Fruit fly (Drosophila melanogaster) whole organism, prepupa: Measurements from ENCODE around the gene RhoGAPp190.
A peak's percentile ranks its signal among the peaks of the same experiment; 100 is the strongest.

Experiments used
- CG10631 ChIP-seq: fragments of 200-800 bp; sonication (Bioruptor generic); optimal IDR thresholded peaks from 2 replicates; lab custom pipeline; 2016; ENCODE audit warnings: missing biosample characterization, missing genetic modification characterization
- CG11762 ChIP-seq: fragments of 200-800 bp; sonication (Bioruptor generic); optimal IDR thresholded peaks from 3 replicates; lab custom pipeline; 2016; ENCODE audit warnings: missing biosample characterization, missing genetic modification characterization; ENCODE audit not compliant: insufficient read depth
- CG15336 ChIP-seq: fragments of 200-800 bp; sonication (Bioruptor generic); IDR thresholded peaks from 2 replicates; pipeline ENCODE4 v1.3.6; 2022; ENCODE audit warnings: missing biosample characterization, missing genetic modification characterization
- CG1621 ChIP-seq: fragments of 200-800 bp; sonication (Bioruptor generic); optimal IDR thresholded peaks from 3 replicates; lab custom pipeline; 2018; ENCODE audit warnings: missing biosample characterization, mild to moderate bottlenecking, missing genetic modification characterization
- CG16779 ChIP-seq: fragments of 200-800 bp; sonication (Bioruptor generic); optimal IDR thresholded peaks from 3 replicates; lab custom pipeline; 2017; ENCODE audit warnings: missing biosample characterization, mild to moderate bottlenecking, missing genetic modification characterization
- CG3032 ChIP-seq: fragments of 200-800 bp; optimal IDR thresholded peaks from 2 replicates; lab custom pipeline; 2019; ENCODE audit warnings: missing biosample characterization, mild to moderate bottlenecking, missing genetic modification characterization, moderate library complexity
- CG31627 ChIP-seq: fragments of 200-800 bp; sonication (Bioruptor generic); optimal IDR thresholded peaks from 3 replicates; lab custom pipeline; 2016; ENCODE audit warnings: missing biosample characterization, missing genetic modification characterization
- CG32006 ChIP-seq: fragments of 200-800 bp; sonication (Bioruptor generic); optimal IDR thresholded peaks from 3 replicates; lab custom pipeline; 2017; ENCODE audit warnings: missing biosample characterization, mild to moderate bottlenecking, missing genetic modification characterization
- CG34406 ChIP-seq: fragments of 200-800 bp; sonication (Bioruptor generic); optimal IDR thresholded peaks from 3 replicates; lab custom pipeline; 2016; ENCODE audit warnings: missing biosample characterization, missing genetic modification characterization
- CG3919 ChIP-seq: fragments of 200-800 bp; sonication (Bioruptor generic); optimal IDR thresholded peaks from 3 replicates; lab custom pipeline; 2016; ENCODE audit warnings: missing biosample characterization, missing genetic modification characterization
- CG4318 ChIP-seq: fragments of 200-800 bp; sonication (Bioruptor generic); optimal IDR thresholded peaks from 3 replicates; lab custom pipeline; 2017; ENCODE audit warnings: missing biosample characterization, mild to moderate bottlenecking, missing genetic modification characterization
- CG6163 ChIP-seq: fragments of 200-800 bp; sonication (Bioruptor generic); IDR thresholded peaks from 3 replicates; pipeline ENCODE4 v1.3.6; 2022; ENCODE audit warnings: missing biosample characterization, missing genetic modification characterization
- CG6276 ChIP-seq: fragments of 200-800 bp; sonication (Bioruptor generic); optimal IDR thresholded peaks from 2 replicates; lab custom pipeline; 2017; ENCODE audit warnings: missing biosample characterization, mild to moderate bottlenecking, missing genetic modification characterization
- CG6792 ChIP-seq: fragments of 200-800 bp; sonication (Bioruptor generic); optimal IDR thresholded peaks from 3 replicates; lab custom pipeline; 2016; ENCODE audit warnings: missing biosample characterization, missing genetic modification characterization
- CG6808 ChIP-seq: fragments of 200-800 bp; sonication (Bioruptor generic); optimal IDR thresholded peaks from 3 replicates; lab custom pipeline; 2017; ENCODE audit warnings: missing biosample characterization, missing genetic modification characterization, mild to moderate bottlenecking, moderate library complexity, missing genetic modification reagents
- CG6854 ChIP-seq: fragments of 200-800 bp; sonication (Bioruptor generic); optimal IDR thresholded peaks from 2 replicates; lab custom pipeline; 2017; ENCODE audit warnings: missing biosample characterization, mild to moderate bottlenecking, missing genetic modification characterization
- CG7368 ChIP-seq: fragments of 200-800 bp; sonication (Bioruptor generic); optimal IDR thresholded peaks from 3 replicates; lab custom pipeline; 2016; ENCODE audit warnings: missing biosample characterization, missing genetic modification characterization
- CG8119 ChIP-seq: fragments of 200-800 bp; sonication (Bioruptor generic); IDR thresholded peaks from 3 replicates; pipeline ENCODE4 v1.3.6; 2022; ENCODE audit warnings: missing biosample characterization, missing genetic modification characterization
- CG8319 ChIP-seq: fragments of 200-800 bp; sonication (Bioruptor generic); optimal IDR thresholded peaks from 3 replicates; lab custom pipeline; 2016; ENCODE audit warnings: missing biosample characterization, missing genetic modification characterization
- CG8632 ChIP-seq: fragments of 200-800 bp; sonication (Bioruptor generic); optimal IDR thresholded peaks from 3 replicates; lab custom pipeline; 2016; ENCODE audit warnings: missing biosample characterization, missing genetic modification characterization
- CG9139 ChIP-seq: fragments of 200-800 bp; sonication (Bioruptor generic); optimal IDR thresholded peaks from 3 replicates; lab custom pipeline; 2017; ENCODE audit warnings: missing biosample characterization, mild to moderate bottlenecking, missing genetic modification characterization
- Eip75B ChIP-seq: fragments of 200-800 bp; sonication (Bioruptor generic); optimal IDR thresholded peaks from 3 replicates; lab custom pipeline; 2016; ENCODE audit warnings: missing biosample characterization, missing genetic modification characterization
- Eip78C ChIP-seq: fragments of 200-800 bp; sonication (Bioruptor generic); peaks from one replicate; lab custom pipeline; 2016; ENCODE audit warnings: missing biosample characterization, missing genetic modification characterization
- Eip93F ChIP-seq: fragments of 200-800 bp; sonication (Bioruptor generic); optimal IDR thresholded peaks from 2 replicates; lab custom pipeline; 2016; ENCODE audit warnings: missing biosample characterization, mild to moderate bottlenecking, missing genetic modification characterization
- Ets96B ChIP-seq: fragments of 200-800 bp; optimal IDR thresholded peaks from 2 replicates; lab custom pipeline; 2019; ENCODE audit warnings: missing biosample characterization, mild to moderate bottlenecking, missing genetic modification characterization, moderate library complexity
- Gug ChIP-seq: fragments of 200-800 bp; sonication (Bioruptor generic); IDR thresholded peaks from 2 replicates; pipeline ENCODE4 v1.3.6; 2022; ENCODE audit warnings: missing biosample characterization, missing genetic modification characterization
- Hr38 ChIP-seq: sonication (Bioruptor generic); optimal IDR thresholded peaks from 2 replicates; lab custom pipeline; 2016; ENCODE audit warnings: missing biosample characterization, missing genetic modification characterization
- Lpt ChIP-seq: fragments of 200-800 bp; sonication (Bioruptor generic); optimal IDR thresholded peaks from 3 replicates; lab custom pipeline; 2016; ENCODE audit warnings: missing biosample characterization, missing genetic modification characterization
- Smox ChIP-seq: fragments of 200-800 bp; sonication (Bioruptor generic); optimal IDR thresholded peaks from 3 replicates; lab custom pipeline; 2016; ENCODE audit warnings: missing biosample characterization, missing genetic modification characterization
- Sox102F ChIP-seq: fragments of 200-800 bp; sonication (Bioruptor generic); optimal IDR thresholded peaks from 2 replicates; lab custom pipeline; 2016; ENCODE audit warnings: missing biosample characterization, mild to moderate bottlenecking, missing genetic modification characterization
- Sox14 ChIP-seq: fragments of 200-800 bp; sonication (Bioruptor generic); optimal IDR thresholded peaks from 3 replicates; lab custom pipeline; 2016; ENCODE audit warnings: missing biosample characterization, missing genetic modification characterization
- Sox15 ChIP-seq: fragments of 200-800 bp; sonication (Bioruptor generic); optimal IDR thresholded peaks from 3 replicates; lab custom pipeline; 2016; ENCODE audit warnings: missing biosample characterization, missing genetic modification characterization
- achi ChIP-seq: fragments of 200-800 bp; sonication (Bioruptor generic); optimal IDR thresholded peaks from 3 replicates; lab custom pipeline; 2016; ENCODE audit warnings: missing biosample characterization, missing genetic modification characterization
- acj6 ChIP-seq: fragments of 200-800 bp; sonication (Bioruptor generic); optimal IDR thresholded peaks from 3 replicates; lab custom pipeline; 2016; ENCODE audit warnings: missing biosample characterization, missing genetic modification characterization
- cyc ChIP-seq: fragments of 200-800 bp; sonication (Bioruptor generic); optimal IDR thresholded peaks from 3 replicates; lab custom pipeline; 2016; ENCODE audit warnings: missing biosample characterization, missing genetic modification characterization
- eg ChIP-seq: fragments of 200-800 bp; sonication (Bioruptor generic); IDR thresholded peaks from 3 replicates; pipeline ENCODE4 v1.3.6; 2022; ENCODE audit warnings: missing biosample characterization, missing genetic modification characterization
- esn ChIP-seq: fragments of 200-800 bp; sonication (Bioruptor generic); optimal IDR thresholded peaks from 2 replicates; lab custom pipeline; 2016; ENCODE audit warnings: missing biosample characterization, mild to moderate bottlenecking, missing genetic modification characterization, moderate library complexity
- fd85E ChIP-seq: fragments of 200-800 bp; sonication (Bioruptor generic); optimal IDR thresholded peaks from 3 replicates; lab custom pipeline; 2016; ENCODE audit warnings: missing biosample characterization, missing genetic modification characterization
- fkh ChIP-seq: fragments of 200-800 bp; sonication (Bioruptor generic); optimal IDR thresholded peaks from 3 replicates; lab custom pipeline; 2017; ENCODE audit warnings: missing biosample characterization, mild to moderate bottlenecking, missing genetic modification characterization, moderate library complexity
- lz ChIP-seq: fragments of 200-800 bp; sonication (Bioruptor generic); optimal IDR thresholded peaks from 3 replicates; lab custom pipeline; 2016; ENCODE audit warnings: missing biosample characterization, missing genetic modification characterization
- net ChIP-seq: fragments of 200-800 bp; sonication (Bioruptor generic); optimal IDR thresholded peaks from 3 replicates; lab custom pipeline; 2016; ENCODE audit warnings: missing biosample characterization, missing genetic modification characterization
- pdm3 ChIP-seq: fragments of 200-800 bp; sonication (Bioruptor generic); optimal IDR thresholded peaks from 3 replicates; lab custom pipeline; 2016; ENCODE audit warnings: missing biosample characterization, missing genetic modification characterization
- salr ChIP-seq, 2 experiments: fragments of 200-800 bp; sonication (Bioruptor generic); optimal IDR thresholded peaks; 3 replicates each; lab custom pipeline; 2016 to 2018; ENCODE audit warnings: missing biosample characterization in 2 of 2, missing genetic modification characterization in 2 of 2, mild to moderate bottlenecking in 1 of 2
- spab ChIP-seq: fragments of 200-800 bp; sonication (Bioruptor generic); optimal IDR thresholded peaks from 2 replicates; lab custom pipeline; 2017; ENCODE audit warnings: missing biosample characterization, mild to moderate bottlenecking, missing genetic modification characterization, missing genetic modification reagents
- svp ChIP-seq: fragments of 200-800 bp; sonication (Bioruptor generic); peaks from one replicate; lab custom pipeline; 2016; ENCODE audit warnings: missing biosample characterization, missing genetic modification characterization
- vri ChIP-seq: fragments of 200-800 bp; sonication (Bioruptor generic); optimal IDR thresholded peaks from 3 replicates; lab custom pipeline; 2016; ENCODE audit warnings: missing biosample characterization, mild to moderate bottlenecking, missing genetic modification characterization

The RhoGAPp190 gene

DNA sequence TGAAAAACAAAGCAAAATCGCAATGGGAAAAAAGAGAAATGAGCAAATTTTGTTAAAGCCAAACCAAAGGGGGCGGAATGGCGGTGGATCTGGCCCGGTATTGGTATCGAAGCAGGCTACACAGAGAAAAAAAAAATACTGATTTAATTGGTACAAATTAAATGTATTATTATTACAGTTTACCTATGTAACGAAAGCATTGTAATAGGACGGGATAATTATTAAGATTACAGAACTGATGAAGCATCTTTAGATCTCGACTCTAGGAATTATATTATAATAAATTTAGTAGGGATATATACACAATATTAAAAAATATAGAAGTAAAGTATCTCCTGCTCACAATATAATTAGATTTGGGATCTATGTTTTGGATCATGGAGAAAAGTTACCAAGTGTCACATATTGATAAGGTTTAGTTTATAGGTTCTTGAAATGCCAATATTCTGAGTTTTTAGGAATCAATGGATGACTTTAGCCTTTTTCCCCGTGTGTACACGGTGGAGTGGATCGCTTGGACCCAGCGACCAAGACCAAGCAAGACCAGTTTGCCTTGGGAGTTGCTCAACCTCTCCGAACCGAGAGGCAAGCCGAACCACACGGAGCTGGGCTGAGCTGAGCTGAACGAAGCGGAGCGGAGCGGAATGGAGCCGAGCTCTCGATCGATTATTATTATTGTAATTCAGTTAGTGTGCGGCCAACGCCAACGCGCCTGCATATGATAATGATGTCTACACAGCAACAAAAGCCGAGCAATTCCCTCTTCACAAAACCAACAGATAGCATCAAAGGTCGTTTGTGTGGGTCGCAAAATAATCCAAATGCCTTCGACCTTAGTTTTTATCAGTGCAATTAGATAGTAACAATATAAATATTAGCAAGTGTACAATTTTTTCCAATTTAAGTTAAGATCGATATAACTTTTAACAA is 27.5 kb upstream of the RhoGAPp190 start (continued):
- TF ChIP-seq spab (peak; percentile 50), CG4318 (GFP tag; lab: Kevin White, UChicago) (peak; percentile 39), Eip78C (peak; percentile 86), CG3919 (GFP tag; lab: Kevin White, UChicago) (peak; percentile 41), svp (GFP tag; lab: Kevin White, UChicago) (peak; percentile 50), CG9139 (peak; percentile 22), CG6792 (peak; percentile 26), CG15336 (GFP tag; lab: Robert Waterston, UW) (0 out of 2 replicates have a peak, but pooled peaks have one; percentile 37), Smox (GFP tag; lab: Kevin White, UChicago) (peak; percentile 52), net (GFP tag; lab: Kevin White, UChicago) (peak; percentile 21), Ets96B (tag; lab: Kevin White, UChicago) (peak; percentile 56), CG8632 (GFP tag; lab: Kevin White, UChicago) (peak; percentile 50), CG6854 (no peak), CG8319 (GFP tag; lab: Kevin White, UChicago) (peak; percentile 9), CG32006 (GFP tag; lab: Kevin White, UChicago) (peak; percentile 76), CG7368 (GFP tag; lab: Kevin White, UChicago) (no peak), Hr38 (GFP tag; lab: Kevin White, UChicago) (no peak), CG3032 (tag; lab: Kevin White, UChicago) (peak; percentile 62), lz (peak; percentile 16), CG6808 (GFP tag; lab: Kevin White, UChicago) (peak; percentile 59), Lpt (GFP tag; lab: Kevin White, UChicago) (peak; percentile 14), Sox14 (GFP tag; lab: Kevin White, UChicago) (no peak), CG31627 (GFP tag; lab: Kevin White, UChicago) (peak; percentile 11), vri (GFP tag; lab: Kevin White, UChicago) (no peak), CG6163 (peak; percentile 40; the same call in 2 of the 3 replicates), cyc (GFP tag; lab: Kevin White, UChicago) (no peak), pdm3 (GFP tag; lab: Kevin White, UChicago) (peak; percentile 53), achi (peak; percentile 56), Eip93F (GFP tag; lab: Kevin White, UChicago) (no peak), fd85E (GFP tag; lab: Kevin White, UChicago) (no peak), CG6276 (GFP tag; lab: Kevin White, UChicago) (peak; percentile 64)

DNA sequence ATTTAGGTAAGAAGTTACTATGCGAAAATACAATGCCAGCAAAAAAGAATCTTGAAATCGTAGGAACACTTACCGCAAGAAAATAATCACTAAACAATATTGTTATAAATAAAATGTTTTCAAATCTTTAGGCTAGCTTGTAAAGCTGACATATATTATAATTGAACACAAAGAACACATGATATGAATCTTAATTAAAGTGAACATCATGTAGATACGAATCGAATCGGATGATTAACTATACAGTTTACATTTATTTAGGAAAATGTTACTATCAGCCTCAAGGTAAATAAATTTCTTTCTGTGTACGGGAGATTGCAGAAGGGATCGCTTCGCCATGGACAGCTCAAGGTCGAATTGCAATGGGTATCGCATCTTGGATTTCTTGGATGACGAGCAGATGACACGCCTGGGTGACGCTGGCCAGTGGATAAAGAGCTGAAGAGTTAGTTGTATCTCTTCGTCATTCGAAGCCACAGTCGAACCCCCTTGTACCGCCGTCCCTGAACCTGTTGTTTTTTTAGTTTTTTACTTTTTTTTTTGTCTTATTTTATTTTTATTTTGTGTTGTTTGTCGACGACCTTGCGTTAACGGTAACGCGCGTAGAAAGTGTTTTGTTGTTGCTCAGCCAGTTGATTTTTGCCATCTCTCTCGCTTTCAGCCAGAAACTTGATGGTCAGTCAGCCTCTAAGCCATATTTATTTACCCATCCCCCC is 25.7 kb upstream of the RhoGAPp190 start:
- TF ChIP-seq Gug (GFP tag; lab: Robert Waterston, UW): no peak
- no peak for TF ChIP-seq vri (GFP tag; lab: Kevin White, UChicago)
- no peak for TF ChIP-seq Lpt (GFP tag; lab: Kevin White, UChicago)
- TF ChIP-seq fkh (GFP tag; lab: Kevin White, UChicago): no peak
- no peak for TF ChIP-seq CG9139
- no peak for TF ChIP-seq CG1621
- TF ChIP-seq achi: peak; percentile 42
- TF ChIP-seq esn (GFP tag; lab: Kevin White, UChicago): peak; percentile 65
- TF ChIP-seq CG8119 (GFP tag; lab: Robert Waterston, UW): peak; percentile 66; the same call in 2 of the 3 replicates
- TF ChIP-seq CG8319 (GFP tag; lab: Kevin White, UChicago): peak; percentile 34
- peak; percentile 18 for TF ChIP-seq Sox102F (GFP tag; lab: Kevin White, UChicago)
- TF ChIP-seq salr (GFP tag; optimal IDR thresholded peaks at IDR 0.05; lab: Kevin White, UChicago): peak in 1 of 2 experiments; percentile 18
- peak; percentile 43 for TF ChIP-seq CG6808 (GFP tag; lab: Kevin White, UChicago)
- no peak for TF ChIP-seq CG6854
- no peak for TF ChIP-seq CG16779
- peak; percentile 50 for TF ChIP-seq CG7368 (GFP tag; lab: Kevin White, UChicago)
- peak; percentile 57 for TF ChIP-seq CG10631 (GFP tag; lab: Kevin White, UChicago)
- peak; percentile 50 for TF ChIP-seq acj6 (GFP tag; lab: Kevin White, UChicago)
- peak; percentile 60 for TF ChIP-seq CG34406 (GFP tag; lab: Kevin White, UChicago)
- TF ChIP-seq Eip93F (GFP tag; lab: Kevin White, UChicago): no peak
- peak; percentile 55 for TF ChIP-seq CG11762 (GFP tag; lab: Kevin White, UChicago)
- TF ChIP-seq Sox15 (GFP tag; lab: Kevin White, UChicago): peak; percentile 48
- peak; percentile 62; the same call in 1 of the 3 replicates for TF ChIP-seq eg (GFP tag; lab: Robert Waterston, UW)
- peak; percentile 68 for TF ChIP-seq Eip75B
- TF ChIP-seq CG6163: peak; percentile 53; the same call in 1 of the 3 replicates
